Worm (Caenorhabditis elegans) whole organism, L4 larva: ENCODE results near the gene F08G12.5.
A peak's percentile ranks its signal among the peaks of the same experiment; 100 is the strongest.

Source experiments
- D1046.2 ChIP-seq: fragments of 200-800 bp; sonication (Bioruptor generic); IDR thresholded peaks from 2 replicates; pipeline ENCODE4 v1.3.6; 2022; ENCODE audit warnings: missing genetic modification characterization, missing compliant biosample characterization
- F10B5.3 ChIP-seq: sonication (generic microtip); optimal IDR thresholded peaks from 2 replicates; lab custom pipeline; 2016; ENCODE audit warnings: mild to moderate bottlenecking, missing genetic modification characterization, missing compliant biosample characterization
- F26F4.8 ChIP-seq: fragments of 200-800 bp; sonication (Bioruptor generic); conservative IDR thresholded peaks from 2 replicates; pipeline ENCODE4 v1.3.6; 2022; ENCODE audit warnings: missing genetic modification characterization, missing compliant biosample characterization
- F37D6.2 ChIP-seq: sonication (generic microtip); optimal IDR thresholded peaks from 2 replicates; lab custom pipeline; 2016; ENCODE audit warnings: mild to moderate bottlenecking, missing genetic modification characterization, missing compliant biosample characterization
- F49E8.2 ChIP-seq: sonication (generic microtip); optimal IDR thresholded peaks from 2 replicates; lab custom pipeline; 2016; ENCODE audit warnings: missing compliant biosample characterization, mild to moderate bottlenecking, missing genetic modification characterization, borderline replicate concordance
- Y105C5A.15 ChIP-seq: fragments of 200-800 bp; sonication (Bioruptor generic); IDR thresholded peaks from 2 replicates; pipeline ENCODE4 v1.3.6; 2022; ENCODE audit warnings: missing genetic modification characterization, missing compliant biosample characterization
- Y48G9A.11 ChIP-seq: fragments of 200-800 bp; sonication (Bioruptor generic); IDR thresholded peaks from 2 replicates; pipeline ENCODE4 v1.3.6; 2022; ENCODE audit warnings: missing genetic modification reagents, missing genetic modification characterization, missing compliant biosample characterization
- aly-2 ChIP-seq: sonication (generic microtip); optimal IDR thresholded peaks from 2 replicates; lab custom pipeline; 2018; ENCODE audit warnings: missing biosample characterization, missing genetic modification characterization
- ceh-28 ChIP-seq: fragments of 150-350 bp; optimal IDR thresholded peaks from 2 replicates; lab custom pipeline; 2014; ENCODE audit warnings: missing biosample characterization, missing genetic modification reagents, missing genetic modification characterization
- ceh-44 ChIP-seq: fragments of 200-800 bp; sonication (Bioruptor generic); IDR thresholded peaks from 2 replicates; pipeline ENCODE4 v1.3.6; 2022; ENCODE audit warnings: missing genetic modification reagents, missing genetic modification characterization, missing compliant biosample characterization
- ceh-62 ChIP-seq: sonication (generic microtip); optimal IDR thresholded peaks from 2 replicates; lab custom pipeline; 2017; ENCODE audit warnings: missing biosample characterization, missing genetic modification characterization
- ces-1 ChIP-seq: fragments of 150-350 bp; sonication (generic microtip); optimal IDR thresholded peaks from 4 replicates; lab custom pipeline; 2014; ENCODE audit warnings: missing biosample characterization, missing genetic modification reagents, missing genetic modification characterization
- daf-12 ChIP-seq: fragments of 150-350 bp; optimal IDR thresholded peaks from 2 replicates; lab custom pipeline; 2014; ENCODE audit warnings: missing biosample characterization, missing genetic modification reagents, missing genetic modification characterization
- daf-16 ChIP-seq, 3 experiments: sonication (generic microtip); optimal IDR thresholded peaks; 2 replicates each; lab custom pipeline; 2016 to 2017; ENCODE audit warnings: missing genetic modification characterization in 3 of 3, missing genetic modification reagents in 3 of 3, mild to moderate bottlenecking in 2 of 3, missing compliant biosample characterization in 2 of 3, missing biosample characterization in 1 of 3, moderate library complexity in 1 of 3
- dmd-6 ChIP-seq: fragments of 200-800 bp; sonication (Bioruptor generic); IDR thresholded peaks from 2 replicates; pipeline ENCODE4 v1.3.6; 2022; ENCODE audit warnings: missing genetic modification reagents, missing genetic modification characterization, missing compliant biosample characterization
- dpl-1 ChIP-seq: fragments of 150-350 bp; optimal IDR thresholded peaks from 2 replicates; lab custom pipeline; 2014; ENCODE audit warnings: missing biosample characterization, missing genetic modification reagents, missing genetic modification characterization
- duxl-1 ChIP-seq: sonication (generic microtip); optimal IDR thresholded peaks from 2 replicates; lab custom pipeline; 2016; ENCODE audit warnings: mild to moderate bottlenecking, missing genetic modification characterization, moderate library complexity, missing compliant biosample characterization; ENCODE audit not compliant: poor library complexity
- dve-1 ChIP-seq: sonication (generic microtip); optimal IDR thresholded peaks from 2 replicates; lab custom pipeline; 2017; ENCODE audit warnings: antibody characterized with exemption, mild to moderate bottlenecking, missing genetic modification characterization, missing compliant biosample characterization; ENCODE audit not compliant: insufficient read depth
- fkh-10 ChIP-seq: fragments of 150-350 bp; optimal IDR thresholded peaks from 2 replicates; lab custom pipeline; 2014; ENCODE audit warnings: missing biosample characterization, missing genetic modification reagents, missing genetic modification characterization
- hlh-11 ChIP-seq: fragments of 200-800 bp; sonication (Bioruptor generic); optimal IDR thresholded peaks from 2 replicates; lab custom pipeline; 2018; ENCODE audit warnings: mild to moderate bottlenecking, missing genetic modification characterization, missing compliant biosample characterization
- lim-7 ChIP-seq: fragments of 200-800 bp; sonication (Bioruptor generic); IDR thresholded peaks from 2 replicates; pipeline ENCODE4 v1.3.6; 2022; ENCODE audit warnings: missing genetic modification characterization, missing compliant biosample characterization
- lin-13 ChIP-seq: fragments of 150-350 bp; optimal IDR thresholded peaks from 2 replicates; lab custom pipeline; 2014; ENCODE audit warnings: missing biosample characterization, missing genetic modification reagents, missing genetic modification characterization
- lin-39 ChIP-seq: fragments of 150-350 bp; optimal IDR thresholded peaks from 2 replicates; lab custom pipeline; 2014; ENCODE audit warnings: missing biosample characterization, missing genetic modification reagents, missing genetic modification characterization
- lir-3 ChIP-seq: sonication (generic microtip); optimal IDR thresholded peaks from 2 replicates; lab custom pipeline; 2016; ENCODE audit warnings: mild to moderate bottlenecking, missing genetic modification characterization, missing compliant biosample characterization
- lsy-2 ChIP-seq, 2 experiments: fragments of 150-350 bp in 1 of 2; sonication (generic microtip) in 1 of 2; optimal IDR thresholded peaks; 2 replicates each; lab custom pipeline; 2014 to 2017; ENCODE audit warnings: missing biosample characterization in 2 of 2, missing genetic modification characterization in 2 of 2
- madf-5 ChIP-seq, 2 experiments: fragments of 200-800 bp; sonication (Bioruptor generic); IDR thresholded peaks; 2 replicates each; pipeline ENCODE4 v1.3.6; 2022; ENCODE audit warnings: missing compliant biosample characterization in 2 of 2, missing genetic modification characterization in 2 of 2
- mdl-1 ChIP-seq, 2 experiments: fragments of 150-350 bp in 1 of 2; sonication (generic microtip) in 1 of 2; optimal IDR thresholded peaks; 2 replicates each; lab custom pipeline; 2014 to 2017; ENCODE audit warnings: missing biosample characterization in 2 of 2, missing genetic modification characterization in 2 of 2
- mep-1 ChIP-seq: fragments of 150-350 bp; sonication (generic microtip); optimal IDR thresholded peaks from 3 replicates; lab custom pipeline; 2014; ENCODE audit warnings: missing biosample characterization, missing genetic modification characterization
- nhr-10 ChIP-seq: fragments of 150-350 bp; optimal IDR thresholded peaks from 2 replicates; lab custom pipeline; 2014; ENCODE audit warnings: missing biosample characterization, missing genetic modification characterization
- nhr-102 ChIP-seq: sonication (generic microtip); optimal IDR thresholded peaks from 2 replicates; lab custom pipeline; 2016; ENCODE audit warnings: mild to moderate bottlenecking, missing genetic modification characterization, moderate library complexity, missing compliant biosample characterization
- nhr-237 ChIP-seq: sonication (generic microtip); optimal IDR thresholded peaks from 2 replicates; lab custom pipeline; 2017; ENCODE audit warnings: missing biosample characterization, missing genetic modification characterization
- nhr-25 ChIP-seq: sonication (generic microtip); optimal IDR thresholded peaks from 2 replicates; lab custom pipeline; 2017; ENCODE audit warnings: missing genetic modification characterization, mild to moderate bottlenecking, missing compliant biosample characterization, antibody characterized with exemption, moderate library complexity, borderline replicate concordance; ENCODE audit not compliant: insufficient read depth
- nhr-41 ChIP-seq: fragments of 200-800 bp; sonication (Bioruptor generic); IDR thresholded peaks from 2 replicates; pipeline ENCODE4 v1.3.6; 2022; ENCODE audit warnings: missing genetic modification reagents, missing genetic modification characterization, missing compliant biosample characterization
- nhr-42 ChIP-seq: fragments of 200-800 bp; sonication (Bioruptor generic); IDR thresholded peaks from 2 replicates; pipeline ENCODE4 v1.3.6; 2022; ENCODE audit warnings: missing genetic modification characterization, missing compliant biosample characterization
- nhr-6 ChIP-seq: fragments of 150-350 bp; optimal IDR thresholded peaks from 2 replicates; lab custom pipeline; 2014; ENCODE audit warnings: missing biosample characterization, missing genetic modification characterization
- nhr-77 ChIP-seq: fragments of 150-350 bp; optimal IDR thresholded peaks from 2 replicates; lab custom pipeline; 2014; ENCODE audit warnings: missing biosample characterization, missing genetic modification characterization
- php-3 ChIP-seq: fragments of 200-800 bp; sonication (Bioruptor generic); IDR thresholded peaks from 2 replicates; pipeline ENCODE4 v1.3.6; 2022; ENCODE audit warnings: missing genetic modification reagents, missing genetic modification characterization, missing compliant biosample characterization
- pqm-1 ChIP-seq: sonication (generic microtip); optimal IDR thresholded peaks from 2 replicates; lab custom pipeline; 2017; ENCODE audit warnings: missing biosample characterization, missing genetic modification characterization
- spr-3 ChIP-seq: fragments of 200-800 bp; sonication (Bioruptor generic); optimal IDR thresholded peaks from 2 replicates; lab custom pipeline; 2018; ENCODE audit warnings: mild to moderate bottlenecking, missing genetic modification characterization, missing compliant biosample characterization
- tag-97 ChIP-seq: fragments of 200-800 bp; sonication (Bioruptor generic); IDR thresholded peaks from 2 replicates; pipeline ENCODE4 v1.3.6; 2022; ENCODE audit warnings: missing genetic modification characterization, missing compliant biosample characterization
- tra-1 ChIP-seq: fragments of 200-800 bp; sonication (Bioruptor generic); IDR thresholded peaks from 2 replicates; pipeline ENCODE4 v1.3.6; 2022; ENCODE audit warnings: missing genetic modification reagents, missing genetic modification characterization, missing compliant biosample characterization
- unc-130 ChIP-seq: sonication (generic microtip); optimal IDR thresholded peaks from 2 replicates; lab custom pipeline; 2016; ENCODE audit warnings: missing genetic modification reagents, missing genetic modification characterization, missing compliant biosample characterization
- unc-62 ChIP-seq, 3 experiments: fragments of 150-350 bp in 1 of 3; sonication (generic microtip); optimal IDR thresholded peaks in 2 of 3; peaks in 1 of 3; 1 replicate in 1 of 3; 2 replicates in 2 of 3; lab custom pipeline; 2014 to 2017; ENCODE audit warnings: missing biosample characterization in 3 of 3, missing genetic modification characterization in 3 of 3, missing genetic modification reagents in 3 of 3, missing genotype in 1 of 3
- vab-7 ChIP-seq: fragments of 200-800 bp; sonication (Bioruptor generic); IDR thresholded peaks from 2 replicates; pipeline ENCODE4 v1.3.6; 2022; ENCODE audit warnings: missing genetic modification reagents, missing genetic modification characterization, missing compliant biosample characterization
- zfp-3 ChIP-seq: fragments of 200-800 bp; sonication (Bioruptor generic); conservative IDR thresholded peaks from 2 replicates; pipeline ENCODE4 v1.3.6; 2022; ENCODE audit warnings: missing genetic modification reagents, missing genetic modification characterization, missing compliant biosample characterization
- zip-2 ChIP-seq: fragments of 150-350 bp; optimal IDR thresholded peaks from 2 replicates; lab custom pipeline; 2014; ENCODE audit warnings: missing biosample characterization, missing genetic modification characterization
- ztf-7 ChIP-seq: fragments of 150-350 bp; optimal IDR thresholded peaks from 2 replicates; lab custom pipeline; 2014; ENCODE audit warnings: missing biosample characterization, missing genetic modification characterization

F08G12.5 gene

ce11 chrX:11264715-11265114, 45.4 kb downstream of the F08G12.5 start (continued):
- TF ChIP-seq lir-3 (tag; lab: Kevin White, UChicago) (no peak), tag-97 (GFP tag; lab: Robert Waterston, UW) (no peak), daf-16 (GFP tag; optimal IDR thresholded peaks at IDR 0.05; lab: Kevin White, UChicago) (no peak), daf-16 (tag; optimal IDR thresholded peaks at IDR 0.05; lab: Kevin White, UChicago) (peak; percentile 95), php-3 (peak; percentile 48; the same call in 1 of the 2 replicates), aly-2 (tag; lab: Kevin White, UChicago) (no peak), dmd-6 (GFP tag; lab: Robert Waterston, UW) (peak; percentile 78), nhr-237 (no peak), F37D6.2 (no peak)

DNA sequence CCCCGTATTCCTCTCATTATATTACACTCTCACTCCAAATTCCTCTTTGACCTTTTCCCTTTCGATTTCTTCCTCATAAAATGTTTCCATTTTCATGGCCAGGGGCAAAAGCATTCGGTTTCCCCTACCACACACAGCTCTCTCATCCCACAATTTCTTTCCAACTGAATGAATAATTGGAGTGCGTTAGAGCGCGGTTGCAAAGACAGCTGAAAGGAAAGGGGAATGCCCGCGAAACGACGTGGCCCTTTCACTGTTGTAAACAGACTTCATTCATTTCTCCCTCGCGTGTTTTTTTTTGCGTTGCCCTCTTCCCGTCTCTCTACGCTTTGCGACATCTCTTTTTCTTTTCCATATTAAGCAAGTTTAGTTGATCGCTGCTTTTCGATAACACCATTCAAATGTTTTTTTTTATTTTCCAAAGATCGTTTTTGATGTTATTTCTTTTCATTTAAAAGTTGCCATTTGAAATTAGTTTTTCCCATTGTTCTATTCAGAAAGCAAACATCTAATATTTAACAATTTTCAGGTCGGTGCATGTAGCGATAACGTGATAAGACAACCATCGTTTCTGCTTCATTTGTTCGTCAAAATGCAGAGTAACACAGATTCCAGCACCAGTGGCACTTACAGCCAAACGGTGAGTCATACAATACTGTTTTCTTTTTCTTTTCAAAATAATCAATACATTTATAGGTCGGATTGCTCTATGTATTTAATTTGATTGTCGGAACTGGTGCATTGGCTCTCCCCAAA, 47.6 kb downstream of the F08G12.5 start, which contains the start of gene C03A3.2:
TSS of gene C03A3.2 (plus strand) at position 530 of the 756 bp plus-strand sequence.
- TF ChIP-seq nhr-6 (tag; lab: Kevin White, UChicago): peak; percentile 64
- TF ChIP-seq vab-7 (GFP tag; lab: Robert Waterston, UW): 0 out of 2 replicates have a peak, but pooled peaks have one; percentile 26
- TF ChIP-seq lim-7 (GFP tag; lab: Robert Waterston, UW): no peak
- no peak for TF ChIP-seq ceh-62 (tag; lab: Kevin White, UChicago)
- TF ChIP-seq ceh-28: no peak
- peak; percentile 38 to 75 for TF ChIP-seq lsy-2 (tag; optimal IDR thresholded peaks at IDR 0.05; lab: Kevin White, UChicago)
- TF ChIP-seq unc-130 (GFP tag; lab: Kevin White, UChicago): no peak
- TF ChIP-seq pqm-1 (tag; lab: Kevin White, UChicago): peak; percentile 72
- no peak for TF ChIP-seq nhr-42 (GFP tag; lab: Robert Waterston, UW)
- TF ChIP-seq nhr-10: no peak
- no peak for TF ChIP-seq ztf-7 (tag; lab: Kevin White, UChicago)
- TF ChIP-seq hlh-11 (tag; lab: Kevin White, UChicago): peak; percentile 89
- no peak for TF ChIP-seq D1046.2 (GFP tag; lab: Robert Waterston, UW)
- TF ChIP-seq lin-39 (tag; lab: Kevin White, UChicago): no peak
- no peak for TF ChIP-seq nhr-237
- TF ChIP-seq mdl-1 (tag; optimal IDR thresholded peaks at IDR 0.05; lab: Kevin White, UChicago): peak in 1 of 2 experiments; percentile 82
- TF ChIP-seq duxl-1: no peak
- no peak for TF ChIP-seq Y105C5A.15 (GFP tag; lab: Robert Waterston, UW)
- peak; percentile 83 for TF ChIP-seq mep-1 (tag; lab: Kevin White, UChicago)
- TF ChIP-seq nhr-102 (tag; lab: Kevin White, UChicago): no peak
- TF ChIP-seq dve-1 (tag; lab: Kevin White, UChicago): no peak
- TF ChIP-seq madf-5 (GFP tag; IDR thresholded peaks at IDR 0.05; lab: Robert Waterston, UW): no peak
- no peak for TF ChIP-seq tag-97 (GFP tag; lab: Robert Waterston, UW)
- peak; percentile 47 for TF ChIP-seq lin-13
- TF ChIP-seq daf-12 (tag; lab: Kevin White, UChicago): no peak
- TF ChIP-seq nhr-77: peak; percentile 5
- TF ChIP-seq F49E8.2: no peak
- no peak for TF ChIP-seq F10B5.3
- TF ChIP-seq F26F4.8 (GFP tag; lab: Robert Waterston, UW): no peak
- no peak for TF ChIP-seq ceh-44 (GFP tag; lab: Robert Waterston, UW)
- TF ChIP-seq tra-1 (GFP tag; lab: Robert Waterston, UW): no peak
- TF ChIP-seq nhr-41 (GFP tag; lab: Robert Waterston, UW): no peak
- no peak for TF ChIP-seq ces-1
- TF ChIP-seq nhr-25 (tag; lab: Kevin White, UChicago): peak; percentile 40
- TF ChIP-seq zfp-3: no peak
- TF ChIP-seq spr-3 (GFP tag; lab: Kevin White, UChicago): no peak
- peak; percentile 70 for TF ChIP-seq fkh-10 (GFP tag; lab: Kevin White, UChicago)
- TF ChIP-seq dpl-1 (GFP tag; lab: Kevin White, UChicago): peak; percentile 70
- TF ChIP-seq unc-62 (GFP tag; optimal IDR thresholded peaks at IDR 0.05 in 1 of 2; lab: Kevin White, UChicago): no peak
- TF ChIP-seq unc-62 (tag; optimal IDR thresholded peaks at IDR 0.05; lab: Kevin White, UChicago): no peak
- TF ChIP-seq Y48G9A.11 (GFP tag; lab: Robert Waterston, UW): no peak
- TF ChIP-seq zip-2 (tag; lab: Kevin White, UChicago): no peak
